Worm (Caenorhabditis elegans) whole organism, L3 larva: ENCODE data around the gene catp-3.

Source experiments
- R02D3.7 ChIP-seq: fragments of 150-350 bp; optimal IDR thresholded peaks from 2 replicates; lab custom pipeline; 2014; ENCODE audit warnings: missing biosample characterization, missing genetic modification characterization
- ceh-28 ChIP-seq: fragments of 150-350 bp; optimal IDR thresholded peaks from 2 replicates; lab custom pipeline; 2014; ENCODE audit warnings: missing biosample characterization, missing genetic modification reagents, missing genetic modification characterization
- ceh-9 ChIP-seq: sonication (generic microtip); optimal IDR thresholded peaks from 2 replicates; lab custom pipeline; 2018; ENCODE audit warnings: missing biosample characterization, missing genetic modification characterization
- egl-27 ChIP-seq: sonication (generic microtip); optimal IDR thresholded peaks from 4 replicates; lab custom pipeline; 2017; ENCODE audit warnings: missing biosample characterization, missing genetic modification reagents, missing genetic modification characterization
- egl-5 ChIP-seq: fragments of 150-350 bp; optimal IDR thresholded peaks from 2 replicates; lab custom pipeline; 2017; ENCODE audit warnings: missing biosample characterization, missing genetic modification reagents, missing genetic modification characterization, inconsistent platforms
- elt-1 ChIP-seq: fragments of 150-350 bp; optimal IDR thresholded peaks from 2 replicates; lab custom pipeline; 2014; ENCODE audit warnings: missing biosample characterization, missing genetic modification characterization
- elt-2 ChIP-seq: sonication (generic microtip); optimal IDR thresholded peaks from 2 replicates; lab custom pipeline; 2016; ENCODE audit warnings: missing genetic modification reagents, mild to moderate bottlenecking, missing genetic modification characterization, missing compliant biosample characterization
- elt-3 ChIP-seq, 3 experiments: fragments of 150-350 bp in 1 of 3; sonication (generic microtip) in 2 of 3; optimal IDR thresholded peaks; 2 replicates in 2 of 3; 4 replicates in 1 of 3; lab custom pipeline; 2014 to 2017; ENCODE audit warnings: missing biosample characterization in 3 of 3, missing genetic modification characterization in 3 of 3
- fkh-10 ChIP-seq: sonication (generic microtip); optimal IDR thresholded peaks from 2 replicates; lab custom pipeline; 2017; ENCODE audit warnings: missing biosample characterization, missing genetic modification reagents, missing genetic modification characterization
- fkh-2 ChIP-seq: fragments of 150-350 bp; optimal IDR thresholded peaks from 2 replicates; lab custom pipeline; 2014; ENCODE audit warnings: missing biosample characterization, missing genetic modification reagents, missing genetic modification characterization
- fos-1 ChIP-seq: fragments of 150-350 bp; optimal IDR thresholded peaks from 2 replicates; lab custom pipeline; 2014; ENCODE audit warnings: missing biosample characterization, missing genetic modification characterization
- jun-1 ChIP-seq: fragments of 150-350 bp; optimal IDR thresholded peaks from 2 replicates; lab custom pipeline; 2014; ENCODE audit warnings: missing biosample characterization, missing genetic modification reagents, missing genetic modification characterization
- lin-15B ChIP-seq: fragments of 150-350 bp; optimal IDR thresholded peaks from 2 replicates; lab custom pipeline; 2014; ENCODE audit warnings: missing biosample characterization, missing genetic modification characterization
- lsy-12 ChIP-seq: sonication (generic microtip); optimal IDR thresholded peaks from 2 replicates; lab custom pipeline; 2016; ENCODE audit warnings: mild to moderate bottlenecking, missing genetic modification characterization, missing compliant biosample characterization
- mdl-1 ChIP-seq: fragments of 150-350 bp; optimal IDR thresholded peaks from 2 replicates; lab custom pipeline; 2014; ENCODE audit warnings: missing biosample characterization, missing genetic modification characterization
- nfya-1 ChIP-seq: sonication (generic microtip); optimal IDR thresholded peaks from 2 replicates; lab custom pipeline; 2017; ENCODE audit warnings: missing genetic modification characterization, mild to moderate bottlenecking, missing compliant biosample characterization, antibody characterized with exemption, moderate library complexity; ENCODE audit not compliant: insufficient read depth
- nhr-11 ChIP-seq: fragments of 150-350 bp; optimal IDR thresholded peaks from 2 replicates; lab custom pipeline; 2014; ENCODE audit warnings: missing biosample characterization, missing genetic modification characterization
- nhr-12 ChIP-seq: fragments of 150-350 bp; optimal IDR thresholded peaks from 2 replicates; lab custom pipeline; 2014; ENCODE audit warnings: missing biosample characterization, missing genetic modification characterization
- nhr-23 ChIP-seq: fragments of 150-350 bp; optimal IDR thresholded peaks from 2 replicates; lab custom pipeline; 2014; ENCODE audit warnings: missing biosample characterization, missing genetic modification reagents, missing genetic modification characterization
- nhr-237 ChIP-seq: fragments of 150-350 bp; optimal IDR thresholded peaks from 2 replicates; lab custom pipeline; 2014; ENCODE audit warnings: missing biosample characterization, missing genetic modification characterization
- nhr-25 ChIP-seq: sonication (generic microtip); optimal IDR thresholded peaks from 2 replicates; lab custom pipeline; 2017; ENCODE audit warnings: missing biosample characterization, missing genetic modification characterization
- nhr-28 ChIP-seq: fragments of 150-350 bp; optimal IDR thresholded peaks from 2 replicates; lab custom pipeline; 2014; ENCODE audit warnings: missing biosample characterization, missing genetic modification characterization
- nhr-43 ChIP-seq: sonication (generic microtip); optimal IDR thresholded peaks from 2 replicates; lab custom pipeline; 2016; ENCODE audit warnings: mild to moderate bottlenecking, missing genetic modification characterization, missing compliant biosample characterization; ENCODE audit not compliant: poor library complexity, severe bottlenecking
- nhr-67 ChIP-seq: fragments of 150-350 bp; optimal IDR thresholded peaks from 2 replicates; lab custom pipeline; 2014; ENCODE audit warnings: missing biosample characterization, missing genetic modification characterization
- nhr-77 ChIP-seq: fragments of 150-350 bp; optimal IDR thresholded peaks from 2 replicates; lab custom pipeline; 2014; ENCODE audit warnings: missing biosample characterization, missing genetic modification characterization
- pqm-1 ChIP-seq: fragments of 150-350 bp; optimal IDR thresholded peaks from 2 replicates; lab custom pipeline; 2017; ENCODE audit warnings: missing biosample characterization, missing genetic modification characterization, inconsistent platforms
- sea-2 ChIP-seq: fragments of 150-350 bp; sonication (generic microtip); optimal IDR thresholded peaks from 4 replicates; lab custom pipeline; 2014; ENCODE audit warnings: missing biosample characterization, missing genetic modification reagents, missing genetic modification characterization
- skn-1 ChIP-seq: fragments of 150-350 bp; optimal IDR thresholded peaks from 2 replicates; lab custom pipeline; 2014; ENCODE audit warnings: missing biosample characterization, missing genetic modification characterization
- tbx-2 ChIP-seq: sonication (generic microtip); optimal IDR thresholded peaks from 2 replicates; lab custom pipeline; 2016; ENCODE audit warnings: mild to moderate bottlenecking, missing genetic modification characterization, missing compliant biosample characterization
- unc-62 ChIP-seq: fragments of 150-350 bp; sonication (generic microtip); optimal IDR thresholded peaks from 4 replicates; lab custom pipeline; 2014; ENCODE audit warnings: missing biosample characterization, missing genetic modification reagents, missing genetic modification characterization
- zag-1 ChIP-seq: fragments of 150-350 bp; optimal IDR thresholded peaks from 2 replicates; lab custom pipeline; 2014; ENCODE audit warnings: missing biosample characterization, missing genetic modification characterization
- ztf-11 ChIP-seq: fragments of 150-350 bp; optimal IDR thresholded peaks from 2 replicates; lab custom pipeline; 2014; ENCODE audit warnings: missing biosample characterization, missing genetic modification characterization
- ztf-4 ChIP-seq: fragments of 150-350 bp; optimal IDR thresholded peaks from 2 replicates; lab custom pipeline; 2014; ENCODE audit warnings: missing biosample characterization, missing genetic modification characterization

The catp-3 gene

ce11 chrV:8075712-8076111, at the start of gene catp-3:
catp-3 (plus strand) TSS chrV:8076012.
- TF ChIP-seq egl-27 (tag; lab: Kevin White, UChicago) (no peak), unc-62 (GFP tag; lab: Kevin White, UChicago) (no peak), elt-3 (tag; optimal IDR thresholded peaks at IDR 0.05; lab: Kevin White, UChicago) (no peak), fkh-10 (GFP tag; lab: Kevin White, UChicago) (no peak), nhr-11 (tag; lab: Kevin White, UChicago) (no peak), lsy-12 (tag; lab: Kevin White, UChicago) (no peak), nhr-77 (tag; lab: Kevin White, UChicago) (no peak), fkh-2 (tag; lab: Kevin White, UChicago) (no peak), fos-1 (tag; lab: Kevin White, UChicago) (no peak), nhr-28 (tag; lab: Kevin White, UChicago) (no peak), nhr-25 (tag; lab: Kevin White, UChicago) (no peak), nfya-1 (tag; lab: Kevin White, UChicago) (no peak), ztf-11 (tag; lab: Kevin White, UChicago) (no peak), skn-1 (no peak), ceh-28 (tag; lab: Kevin White, UChicago) (no peak)

- TF ChIP-seq elt-1 (tag; lab: Kevin White, UChicago) (no peak), sea-2 (GFP tag; lab: Kevin White, UChicago) (no peak), mdl-1 (tag; lab: Kevin White, UChicago) (peak; percentile 49), nhr-43 (tag; lab: Kevin White, UChicago) (peak; percentile 85), nhr-23 (peak; percentile 28), nhr-67 (tag; lab: Kevin White, UChicago) (no peak), elt-3 (tag; optimal IDR thresholded peaks at IDR 0.05; lab: Kevin White, UChicago) (peak in 1 of 3 experiments; percentile 10)
Measured at ce11 chrV:8026343-8026742, 49.5 kb upstream of the catp-3 start, which contains the start of gene F43H9.4. F43H9.4 (plus strand) TSS chrV:8026708.

- TF ChIP-seq ztf-4 (no peak), elt-1 (tag; lab: Kevin White, UChicago) (peak; percentile 16), nhr-43 (tag; lab: Kevin White, UChicago) (peak; percentile 21), elt-3 (tag; optimal IDR thresholded peaks at IDR 0.05; lab: Kevin White, UChicago) (peak in 1 of 3 experiments; percentile 78)
Measured at ce11 chrV:8027429-8028142, 48.2 kb upstream of the catp-3 start.

ce11 chrV:8028825-8029489, 46.9 kb upstream of the catp-3 start, which contains the start of gene oma-2:
oma-2 (plus strand) TSS chrV:8029439.
- TF ChIP-seq nhr-43 (tag; lab: Kevin White, UChicago) (peak; percentile 57), fos-1 (tag; lab: Kevin White, UChicago) (no peak)

ce11 chrV:8031121-8031520, 44.7 kb upstream of the catp-3 start, which contains the start of gene vars-1:
vars-1 (plus strand) TSS chrV:8031411.
- no peak for TF ChIP-seq fkh-10 (GFP tag; lab: Kevin White, UChicago)
- no peak for TF ChIP-seq zag-1 (tag; lab: Kevin White, UChicago)
- no peak for TF ChIP-seq ztf-11 (tag; lab: Kevin White, UChicago)
- TF ChIP-seq nhr-23 = peak; percentile 57
- no peak for TF ChIP-seq fkh-2 (tag; lab: Kevin White, UChicago)
- TF ChIP-seq lin-15B (tag; lab: Kevin White, UChicago) = peak; percentile 67
- peak; percentile 57 for TF ChIP-seq nfya-1 (tag; lab: Kevin White, UChicago)
- TF ChIP-seq pqm-1 = no peak
- TF ChIP-seq R02D3.7 (tag; lab: Kevin White, UChicago) = peak; percentile 28
- TF ChIP-seq elt-2 (tag; lab: Kevin White, UChicago) = peak; percentile 13
- TF ChIP-seq, all 47 proteins: peak for 5

ce11 chrV:8034811-8035210, 41.0 kb upstream of the catp-3 start, which contains the start of gene algn-12:
algn-12 (plus strand) TSS chrV:8035111.
- TF ChIP-seq nhr-12 = no peak
- TF ChIP-seq elt-2 (tag; lab: Kevin White, UChicago) = no peak
- no peak for TF ChIP-seq egl-5 (tag; lab: Kevin White, UChicago)
- no peak for TF ChIP-seq tbx-2
- TF ChIP-seq nhr-67 (tag; lab: Kevin White, UChicago) = no peak
- no peak for TF ChIP-seq pqm-1
- no peak for TF ChIP-seq jun-1 (tag; lab: Kevin White, UChicago)
- TF ChIP-seq nhr-237 (tag; lab: Kevin White, UChicago) = no peak
- no peak for TF ChIP-seq fkh-2 (tag; lab: Kevin White, UChicago)
- no peak for TF ChIP-seq unc-62 (GFP tag; lab: Kevin White, UChicago)
- no peak for TF ChIP-seq nhr-23
- TF ChIP-seq ceh-9 = no peak
- no peak for TF ChIP-seq ceh-28 (tag; lab: Kevin White, UChicago)
